Worm (Caenorhabditis elegans) whole organism, midembryonic: ENCODE results near the gene Y39A1A.27.

ENCODE experiments used
- ref-1 ChIP-seq: fragments of 200-800 bp; sonication (Bioruptor generic); conservative IDR thresholded peaks from 2 replicates; pipeline ENCODE4 v1.3.6; 2022; ENCODE audit warnings: missing genetic modification reagents, missing genetic modification characterization, missing compliant biosample characterization
- tab-1 ChIP-seq: fragments of 200-800 bp; sonication (Bioruptor generic); IDR thresholded peaks from 2 replicates; pipeline ENCODE4 v1.3.6; 2022; ENCODE audit warnings: missing genetic modification characterization, missing compliant biosample characterization

- TF ChIP-seq ref-1 (no peak), tab-1 (GFP tag; lab: Robert Waterston, UW) (no peak)
Observed at ce11 chrIII:10629795-10630194, 9.0 kb upstream of the Y39A1A.27 start.
